Fruit fly (Drosophila melanogaster): ENCODE measurements around the gene CG10969.

- TF ChIP-seq CG9948 (tag; optimal IDR thresholded peaks at IDR 0.05), result no peak
- no peak for TF ChIP-seq Pif1A (GFP tag; optimal IDR thresholded peaks at IDR 0.05)
- TF ChIP-seq CG17806 (tag; optimal IDR thresholded peaks at IDR 0.05), result no peak
- TF ChIP-seq CG14655 (GFP tag; optimal IDR thresholded peaks at IDR 0.05), result no peak
- TF ChIP-seq CG12605 (GFP tag; IDR thresholded peaks at IDR 0.05), result no peak
- no peak for TF ChIP-seq Pif1B (GFP tag; optimal IDR thresholded peaks at IDR 0.05)
- no peak for TF ChIP-seq gl (tag; optimal IDR thresholded peaks at IDR 0.05)
- no peak for TF ChIP-seq CG8301 (tag; optimal IDR thresholded peaks at IDR 0.05)
- no peak for TF ChIP-seq Snoo (tag; optimal IDR thresholded peaks at IDR 0.05)
- TF ChIP-seq EcR (GFP tag; optimal IDR thresholded peaks at IDR 0.05), result no peak
- no peak for TF ChIP-seq Ets98B (GFP tag; IDR thresholded peaks at IDR 0.05)
- no peak for TF ChIP-seq CG8159 (tag; optimal IDR thresholded peaks at IDR 0.05)
- TF ChIP-seq CG34367 (tag; optimal IDR thresholded peaks at IDR 0.05), result no peak
Observed at dm6 chr3L:12814806-12815205, 33.9 kb upstream of the CG10969 start.

Data from whole organism, pupa.